Worm (Caenorhabditis elegans): ENCODE results near the gene sas-5.

DNA sequence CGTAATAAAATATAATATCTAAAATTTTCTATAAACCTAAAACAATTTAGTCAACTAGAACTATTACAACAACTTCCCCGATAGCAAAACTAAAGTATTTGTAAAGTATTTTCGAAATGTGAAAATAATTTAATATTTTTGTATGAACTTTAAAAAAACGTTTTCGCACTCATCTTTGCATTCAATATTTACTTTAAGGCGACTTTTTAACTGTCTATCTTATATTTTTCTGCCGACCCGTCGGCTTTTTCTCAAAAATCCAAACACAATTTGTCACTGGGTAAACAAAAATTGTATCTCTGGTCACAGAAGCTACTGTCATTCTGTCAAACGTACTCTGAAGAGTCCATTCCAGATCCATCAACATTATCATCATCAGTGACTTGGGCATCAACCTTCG lies 5.3 kb upstream of the sas-5 start:
- no peak for TF ChIP-seq nhr-11 (tag; optimal IDR thresholded peaks at IDR 0.05)
- TF ChIP-seq ceh-45 (GFP tag; IDR thresholded peaks at IDR 0.05), result no peak
- no peak for TF ChIP-seq pag-3 (tag; optimal IDR thresholded peaks at IDR 0.05; ENCODE audit: borderline replicate concordance)
- TF ChIP-seq dmd-4 (tag; optimal IDR thresholded peaks at IDR 0.05; ENCODE audit: borderline replicate concordance), result no peak

Measured in whole organism, late embryonic.